Worm (Caenorhabditis elegans): Measurements from ENCODE around the gene C15B12.1.

Gene C15B12.1

DNA sequence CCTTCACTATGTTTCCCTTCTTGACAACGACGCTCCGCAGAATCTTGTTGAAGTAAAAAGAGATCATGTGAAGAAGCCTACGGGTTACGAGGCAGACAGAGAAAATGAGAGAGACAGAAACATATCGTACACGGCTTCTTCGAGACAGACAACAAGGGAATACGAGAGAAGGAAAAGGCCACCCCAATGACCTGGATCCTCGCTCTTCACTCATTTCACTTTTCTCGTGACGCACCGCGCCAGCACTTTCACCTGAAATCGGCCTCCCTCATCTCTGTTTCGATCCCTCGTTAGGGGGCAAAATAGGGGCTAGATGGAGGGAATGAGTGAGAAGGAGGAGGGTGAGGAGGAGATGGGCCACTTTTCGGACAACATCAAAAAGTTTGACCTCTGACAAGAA lies 38.7 kb downstream of the C15B12.1 start:
- TF ChIP-seq akir-1 (GFP tag; optimal IDR thresholded peaks at IDR 0.05) (no peak), aptf-3 (GFP tag; IDR thresholded peaks at IDR 0.05) (0 out of 2 replicates have a peak, but pooled peaks have one; percentile 59), snpc-1.1 (tag; optimal IDR thresholded peaks at IDR 0.05; ENCODE audit: insufficient read depth) (no peak), egl-44 (GFP tag; IDR thresholded peaks at IDR 0.05) (no peak), madf-3 (GFP tag; IDR thresholded peaks at IDR 0.05) (0 out of 2 replicates have a peak, but pooled peaks have one; percentile 38)

- TF ChIP-seq cebp-1 (GFP tag; IDR thresholded peaks at IDR 0.05) (no peak), cebp-1 (tag; optimal IDR thresholded peaks at IDR 0.05) (peak; percentile 32), nhr-80 (tag; optimal IDR thresholded peaks at IDR 0.05) (peak; percentile 81), unc-130 (GFP tag; optimal IDR thresholded peaks at IDR 0.05) (no peak), zfh-2 (GFP tag; conservative IDR thresholded peaks at IDR 0.05) (peak; percentile 74), let-607 (tag; optimal IDR thresholded peaks at IDR 0.05) (peak in 1 of 2 experiments; percentile 46)
Measured at ce11 chrX:6517025-6517770, 40.6 kb downstream of the C15B12.1 start.

ce11 chrX:6518537-6518936 lies 41.9 kb downstream of the C15B12.1 start, which contains the start of gene ets-4:
ets-4 (plus strand) TSS chrX:6518883.
- peak; percentile 5 for TF ChIP-seq tbp1 (GFP tag; optimal IDR thresholded peaks at IDR 0.05)
- no peak for TF ChIP-seq snpc-4 (GFP tag; optimal IDR thresholded peaks at IDR 0.05)
- peak in 1 of 4 experiments; percentile 13 for TF ChIP-seq snpc-4 (tag; optimal IDR thresholded peaks at IDR 0.05)
- TF ChIP-seq egl-44 (GFP tag; IDR thresholded peaks at IDR 0.05): 0 out of 2 replicates have a peak, but pooled peaks have one; percentile 34
- TF ChIP-seq cebp-1 (GFP tag; IDR thresholded peaks at IDR 0.05): peak; percentile 18; the same call in 1 of the 2 replicates
- peak; percentile 62 for TF ChIP-seq cebp-1 (tag; optimal IDR thresholded peaks at IDR 0.05)
- TF ChIP-seq mxl-1 (tag; optimal IDR thresholded peaks at IDR 0.05): no peak
- 0 out of 2 replicates have a peak, but pooled peaks have one; percentile 32 for TF ChIP-seq B0336.3 (GFP tag; IDR thresholded peaks at IDR 0.05)
- 0 out of 2 replicates have a peak, but pooled peaks have one; percentile 18 for TF ChIP-seq F37B4.10 (GFP tag; IDR thresholded peaks at IDR 0.05)
- TF ChIP-seq tlf-1 (GFP tag; optimal IDR thresholded peaks at IDR 0.05): peak; percentile 47
- TF ChIP-seq ztf-22 (GFP tag; optimal IDR thresholded peaks at IDR 0.05): peak; percentile 41
- peak; percentile 22 for TF ChIP-seq nhr-90 (tag; optimal IDR thresholded peaks at IDR 0.05)
- TF ChIP-seq K12H6.12 (tag; optimal IDR thresholded peaks at IDR 0.05): no peak
- TF ChIP-seq repo-1 (tag; optimal IDR thresholded peaks at IDR 0.05): no peak
- peak; percentile 96 for TF ChIP-seq nhr-80 (tag; optimal IDR thresholded peaks at IDR 0.05)
- TF ChIP-seq unc-62 (GFP tag; optimal IDR thresholded peaks at IDR 0.05): peak; percentile 70
- TF ChIP-seq let-607 (tag; optimal IDR thresholded peaks at IDR 0.05): peak; percentile 79 to 80
- TF ChIP-seq lin-35 (GFP tag; optimal IDR thresholded peaks at IDR 0.05): no peak
- peak; percentile 97 for TF ChIP-seq ets-4 (GFP tag; optimal IDR thresholded peaks at IDR 0.05)

DNA sequence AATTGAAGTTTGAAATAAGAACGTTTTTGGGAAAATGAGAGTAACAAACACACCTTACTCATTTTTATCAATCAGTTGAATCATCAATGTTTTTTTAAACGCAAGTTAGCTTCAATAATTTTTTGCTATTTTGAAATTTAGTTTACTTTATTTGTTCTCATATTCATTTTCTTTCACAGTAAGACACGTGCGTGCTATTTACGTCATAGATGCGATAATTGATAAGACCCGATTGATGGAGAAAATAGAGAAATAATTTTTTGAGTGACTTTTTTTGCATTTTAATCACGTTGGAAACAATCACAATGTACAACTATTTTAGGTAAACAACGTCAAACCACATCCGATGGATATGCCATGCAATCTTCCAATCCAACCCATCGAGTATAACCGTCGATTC lies 42.9 kb downstream of the C15B12.1 start:
- TF ChIP-seq xnd-1 (tag; optimal IDR thresholded peaks at IDR 0.05) (no peak), gei-17 (GFP tag; optimal IDR thresholded peaks at IDR 0.05) (no peak), hrde-1 (tag; optimal IDR thresholded peaks at IDR 0.05; ENCODE audit: borderline replicate concordance) (no peak), fkh-3 (tag; optimal IDR thresholded peaks at IDR 0.05) (no peak)

DNA sequence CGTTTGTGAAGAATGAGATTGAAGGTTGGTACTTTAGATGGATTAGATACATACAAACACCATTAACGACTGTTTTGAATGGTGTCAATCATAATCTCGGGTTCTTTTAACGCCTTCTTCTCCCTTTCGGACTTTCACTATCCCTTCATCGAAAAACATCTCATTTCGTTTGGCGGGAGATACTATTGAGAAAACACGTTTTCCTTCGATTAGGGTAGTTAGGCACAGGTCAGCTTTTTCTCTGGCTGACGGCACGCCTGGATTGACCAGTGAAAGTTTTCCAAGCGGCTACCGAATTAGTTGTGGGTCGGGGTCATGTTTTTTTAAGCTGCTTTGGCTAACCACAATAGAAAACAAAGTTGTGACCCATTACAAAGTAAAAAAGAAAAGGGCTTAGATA lies 43.3 kb downstream of the C15B12.1 start:
- TF ChIP-seq madf-3 (GFP tag; IDR thresholded peaks at IDR 0.05) (0 out of 2 replicates have a peak, but pooled peaks have one; percentile 70), snpc-1.3 (tag; optimal IDR thresholded peaks at IDR 0.05; ENCODE audit: insufficient read depth) (no peak)

All from whole organism, young adult.